Worm (Caenorhabditis elegans): ENCODE measurements around the gene vps-39.

ce11 chrV:14083970-14084369, 45.8 kb upstream of the vps-39 start, which contains the start of gene D1086.7:
- TF ChIP-seq daf-12 (tag; optimal IDR thresholded peaks at IDR 0.05) (no peak), ama-1 (optimal IDR thresholded peaks at IDR 0.05) (no peak), zag-1 (tag; optimal IDR thresholded peaks at IDR 0.05) (no peak), unc-39 (tag; optimal IDR thresholded peaks at IDR 0.05) (no peak), tbx-2 (tag; optimal IDR thresholded peaks at IDR 0.05) (no peak), skn-1 (tag; optimal IDR thresholded peaks at IDR 0.05) (no peak), nhr-25 (tag; optimal IDR thresholded peaks at IDR 0.05) (no peak), ztf-4 (tag; optimal IDR thresholded peaks at IDR 0.05) (no peak)
